Fruit fly (Drosophila melanogaster) whole organism, prepupa: ENCODE results near the gene CG14840.

Source experiments
- Blimp-1 ChIP-seq: fragments of 200-800 bp; sonication (Bioruptor generic); optimal IDR thresholded peaks from 3 replicates; lab custom pipeline; 2017; ENCODE audit warnings: missing biosample characterization, missing genetic modification characterization, mild to moderate bottlenecking, moderate library complexity, missing genetic modification reagents
- CG10631 ChIP-seq: fragments of 200-800 bp; sonication (Bioruptor generic); optimal IDR thresholded peaks from 2 replicates; lab custom pipeline; 2016; ENCODE audit warnings: missing biosample characterization, missing genetic modification characterization
- CG11294 ChIP-seq: fragments of 200-800 bp; sonication (Bioruptor generic); IDR thresholded peaks from 2 replicates; pipeline ENCODE4 v1.3.6; 2022; ENCODE audit warnings: missing biosample characterization, missing genetic modification characterization
- CG11762 ChIP-seq: fragments of 200-800 bp; sonication (Bioruptor generic); optimal IDR thresholded peaks from 3 replicates; lab custom pipeline; 2016; ENCODE audit warnings: missing biosample characterization, missing genetic modification characterization; ENCODE audit not compliant: insufficient read depth
- CG11902 ChIP-seq: fragments of 200-800 bp; sonication (Bioruptor generic); optimal IDR thresholded peaks from 3 replicates; lab custom pipeline; 2016; ENCODE audit warnings: missing biosample characterization, missing genetic modification characterization
- CG15336 ChIP-seq: fragments of 200-800 bp; sonication (Bioruptor generic); IDR thresholded peaks from 2 replicates; pipeline ENCODE4 v1.3.6; 2022; ENCODE audit warnings: missing biosample characterization, missing genetic modification characterization
- CG1621 ChIP-seq: fragments of 200-800 bp; sonication (Bioruptor generic); optimal IDR thresholded peaks from 3 replicates; lab custom pipeline; 2018; ENCODE audit warnings: missing biosample characterization, mild to moderate bottlenecking, missing genetic modification characterization
- CG3032 ChIP-seq: fragments of 200-800 bp; optimal IDR thresholded peaks from 2 replicates; lab custom pipeline; 2019; ENCODE audit warnings: missing biosample characterization, mild to moderate bottlenecking, missing genetic modification characterization, moderate library complexity
- CG31627 ChIP-seq: fragments of 200-800 bp; sonication (Bioruptor generic); optimal IDR thresholded peaks from 3 replicates; lab custom pipeline; 2016; ENCODE audit warnings: missing biosample characterization, missing genetic modification characterization
- CG32006 ChIP-seq: fragments of 200-800 bp; sonication (Bioruptor generic); optimal IDR thresholded peaks from 3 replicates; lab custom pipeline; 2017; ENCODE audit warnings: missing biosample characterization, mild to moderate bottlenecking, missing genetic modification characterization
- CG34406 ChIP-seq: fragments of 200-800 bp; sonication (Bioruptor generic); optimal IDR thresholded peaks from 3 replicates; lab custom pipeline; 2016; ENCODE audit warnings: missing biosample characterization, missing genetic modification characterization
- CG3919 ChIP-seq: fragments of 200-800 bp; sonication (Bioruptor generic); optimal IDR thresholded peaks from 3 replicates; lab custom pipeline; 2016; ENCODE audit warnings: missing biosample characterization, missing genetic modification characterization
- CG6163 ChIP-seq: fragments of 200-800 bp; sonication (Bioruptor generic); IDR thresholded peaks from 3 replicates; pipeline ENCODE4 v1.3.6; 2022; ENCODE audit warnings: missing biosample characterization, missing genetic modification characterization
- CG6276 ChIP-seq: fragments of 200-800 bp; sonication (Bioruptor generic); optimal IDR thresholded peaks from 2 replicates; lab custom pipeline; 2017; ENCODE audit warnings: missing biosample characterization, mild to moderate bottlenecking, missing genetic modification characterization
- CG6808 ChIP-seq: fragments of 200-800 bp; sonication (Bioruptor generic); optimal IDR thresholded peaks from 3 replicates; lab custom pipeline; 2017; ENCODE audit warnings: missing biosample characterization, missing genetic modification characterization, mild to moderate bottlenecking, moderate library complexity, missing genetic modification reagents
- CG6854 ChIP-seq: fragments of 200-800 bp; sonication (Bioruptor generic); optimal IDR thresholded peaks from 2 replicates; lab custom pipeline; 2017; ENCODE audit warnings: missing biosample characterization, mild to moderate bottlenecking, missing genetic modification characterization
- CG7368 ChIP-seq: fragments of 200-800 bp; sonication (Bioruptor generic); optimal IDR thresholded peaks from 3 replicates; lab custom pipeline; 2016; ENCODE audit warnings: missing biosample characterization, missing genetic modification characterization
- CG8119 ChIP-seq: fragments of 200-800 bp; sonication (Bioruptor generic); IDR thresholded peaks from 3 replicates; pipeline ENCODE4 v1.3.6; 2022; ENCODE audit warnings: missing biosample characterization, missing genetic modification characterization
- CG8319 ChIP-seq: fragments of 200-800 bp; sonication (Bioruptor generic); optimal IDR thresholded peaks from 3 replicates; lab custom pipeline; 2016; ENCODE audit warnings: missing biosample characterization, missing genetic modification characterization
- CG9139 ChIP-seq: fragments of 200-800 bp; sonication (Bioruptor generic); optimal IDR thresholded peaks from 3 replicates; lab custom pipeline; 2017; ENCODE audit warnings: missing biosample characterization, mild to moderate bottlenecking, missing genetic modification characterization
- Eip75B ChIP-seq: fragments of 200-800 bp; sonication (Bioruptor generic); optimal IDR thresholded peaks from 3 replicates; lab custom pipeline; 2016; ENCODE audit warnings: missing biosample characterization, missing genetic modification characterization
- Eip78C ChIP-seq: fragments of 200-800 bp; sonication (Bioruptor generic); peaks from one replicate; lab custom pipeline; 2016; ENCODE audit warnings: missing biosample characterization, missing genetic modification characterization
- Eip93F ChIP-seq: fragments of 200-800 bp; sonication (Bioruptor generic); optimal IDR thresholded peaks from 2 replicates; lab custom pipeline; 2016; ENCODE audit warnings: missing biosample characterization, mild to moderate bottlenecking, missing genetic modification characterization
- Ets21C ChIP-seq: fragments of 200-800 bp; sonication (Bioruptor generic); optimal IDR thresholded peaks from 3 replicates; lab custom pipeline; 2016; ENCODE audit warnings: missing biosample characterization, missing genetic modification characterization
- Ets96B ChIP-seq: fragments of 200-800 bp; optimal IDR thresholded peaks from 2 replicates; lab custom pipeline; 2019; ENCODE audit warnings: missing biosample characterization, mild to moderate bottlenecking, missing genetic modification characterization, moderate library complexity
- Hr38 ChIP-seq: sonication (Bioruptor generic); optimal IDR thresholded peaks from 2 replicates; lab custom pipeline; 2016; ENCODE audit warnings: missing biosample characterization, missing genetic modification characterization
- Hr39 ChIP-seq: fragments of 200-800 bp; sonication (Bioruptor generic); optimal IDR thresholded peaks from 2 replicates; lab custom pipeline; 2016; ENCODE audit warnings: missing biosample characterization, missing genetic modification characterization
- Hr4 ChIP-seq: fragments of 200-800 bp; sonication (Bioruptor generic); optimal IDR thresholded peaks from 3 replicates; lab custom pipeline; 2016; ENCODE audit warnings: missing biosample characterization, missing genetic modification characterization
- Met ChIP-seq: fragments of 200-800 bp; sonication (Bioruptor generic); optimal IDR thresholded peaks from 3 replicates; lab custom pipeline; 2016; ENCODE audit warnings: missing biosample characterization, missing genetic modification characterization
- OdsH ChIP-seq: fragments of 200-800 bp; sonication (Bioruptor generic); optimal IDR thresholded peaks from 3 replicates; lab custom pipeline; 2016; ENCODE audit warnings: missing biosample characterization, missing genetic modification characterization
- Smox ChIP-seq: fragments of 200-800 bp; sonication (Bioruptor generic); optimal IDR thresholded peaks from 3 replicates; lab custom pipeline; 2016; ENCODE audit warnings: missing biosample characterization, missing genetic modification characterization
- Sox102F ChIP-seq: fragments of 200-800 bp; sonication (Bioruptor generic); optimal IDR thresholded peaks from 2 replicates; lab custom pipeline; 2016; ENCODE audit warnings: missing biosample characterization, mild to moderate bottlenecking, missing genetic modification characterization
- Sox14 ChIP-seq: fragments of 200-800 bp; sonication (Bioruptor generic); optimal IDR thresholded peaks from 3 replicates; lab custom pipeline; 2016; ENCODE audit warnings: missing biosample characterization, missing genetic modification characterization
- Sox15 ChIP-seq: fragments of 200-800 bp; sonication (Bioruptor generic); optimal IDR thresholded peaks from 3 replicates; lab custom pipeline; 2016; ENCODE audit warnings: missing biosample characterization, missing genetic modification characterization
- achi ChIP-seq: fragments of 200-800 bp; sonication (Bioruptor generic); optimal IDR thresholded peaks from 3 replicates; lab custom pipeline; 2016; ENCODE audit warnings: missing biosample characterization, missing genetic modification characterization
- acj6 ChIP-seq: fragments of 200-800 bp; sonication (Bioruptor generic); optimal IDR thresholded peaks from 3 replicates; lab custom pipeline; 2016; ENCODE audit warnings: missing biosample characterization, missing genetic modification characterization
- cyc ChIP-seq: fragments of 200-800 bp; sonication (Bioruptor generic); optimal IDR thresholded peaks from 3 replicates; lab custom pipeline; 2016; ENCODE audit warnings: missing biosample characterization, missing genetic modification characterization
- dac ChIP-seq: fragments of 200-800 bp; sonication (Bioruptor generic); optimal IDR thresholded peaks from 2 replicates; lab custom pipeline; 2017; ENCODE audit warnings: missing biosample characterization, mild to moderate bottlenecking, missing genetic modification characterization
- dsx ChIP-seq: fragments of 200-800 bp; optimal IDR thresholded peaks from 3 replicates; lab custom pipeline; 2019; ENCODE audit warnings: missing biosample characterization, mild to moderate bottlenecking, missing genetic modification characterization, moderate library complexity; ENCODE audit not compliant: poor library complexity, severe bottlenecking
- eg ChIP-seq: fragments of 200-800 bp; sonication (Bioruptor generic); IDR thresholded peaks from 3 replicates; pipeline ENCODE4 v1.3.6; 2022; ENCODE audit warnings: missing biosample characterization, missing genetic modification characterization
- fd85E ChIP-seq: fragments of 200-800 bp; sonication (Bioruptor generic); optimal IDR thresholded peaks from 3 replicates; lab custom pipeline; 2016; ENCODE audit warnings: missing biosample characterization, missing genetic modification characterization
- fkh ChIP-seq: fragments of 200-800 bp; sonication (Bioruptor generic); optimal IDR thresholded peaks from 3 replicates; lab custom pipeline; 2017; ENCODE audit warnings: missing biosample characterization, mild to moderate bottlenecking, missing genetic modification characterization, moderate library complexity
- net ChIP-seq: fragments of 200-800 bp; sonication (Bioruptor generic); optimal IDR thresholded peaks from 3 replicates; lab custom pipeline; 2016; ENCODE audit warnings: missing biosample characterization, missing genetic modification characterization
- pdm3 ChIP-seq: fragments of 200-800 bp; sonication (Bioruptor generic); optimal IDR thresholded peaks from 3 replicates; lab custom pipeline; 2016; ENCODE audit warnings: missing biosample characterization, missing genetic modification characterization
- salr ChIP-seq, 2 experiments: fragments of 200-800 bp; sonication (Bioruptor generic); optimal IDR thresholded peaks; 3 replicates each; lab custom pipeline; 2016 to 2018; ENCODE audit warnings: missing biosample characterization in 2 of 2, missing genetic modification characterization in 2 of 2, mild to moderate bottlenecking in 1 of 2
- spab ChIP-seq: fragments of 200-800 bp; sonication (Bioruptor generic); optimal IDR thresholded peaks from 2 replicates; lab custom pipeline; 2017; ENCODE audit warnings: missing biosample characterization, mild to moderate bottlenecking, missing genetic modification characterization, missing genetic modification reagents
- topi ChIP-seq: fragments of 200-800 bp; sonication (Bioruptor generic); optimal IDR thresholded peaks from 3 replicates; lab custom pipeline; 2016; ENCODE audit warnings: missing biosample characterization, missing genetic modification characterization
- vri ChIP-seq: fragments of 200-800 bp; sonication (Bioruptor generic); optimal IDR thresholded peaks from 3 replicates; lab custom pipeline; 2016; ENCODE audit warnings: missing biosample characterization, mild to moderate bottlenecking, missing genetic modification characterization

CG14840 gene

dm6 chr3R:14284422-14284760 is 23.4 kb upstream of the CG14840 start:
- TF ChIP-seq CG9139 (GFP tag; lab: Kevin White, UChicago) (no peak), CG32006 (GFP tag; lab: Kevin White, UChicago) (peak; percentile 48), Hr39 (no peak), CG15336 (no peak), fkh (GFP tag; lab: Kevin White, UChicago) (peak; percentile 59), Hr4 (GFP tag; lab: Kevin White, UChicago) (peak; percentile 56), CG3032 (tag; lab: Kevin White, UChicago) (no peak), CG11902 (GFP tag; lab: Kevin White, UChicago) (no peak), CG6276 (GFP tag; lab: Kevin White, UChicago) (peak; percentile 12), dsx (GFP tag; lab: Kevin White, UChicago) (no peak)

dm6 chr3R:14283754-14284421 is 22.9 kb upstream of the CG14840 start:
- TF ChIP-seq Sox102F (GFP tag; lab: Kevin White, UChicago): peak; percentile 98
- peak; percentile 97 for TF ChIP-seq Sox15 (GFP tag; lab: Kevin White, UChicago)
- TF ChIP-seq spab: peak; percentile 92
- peak; percentile 98 for TF ChIP-seq acj6 (GFP tag; lab: Kevin White, UChicago)
- peak; percentile 99 for TF ChIP-seq CG32006 (GFP tag; lab: Kevin White, UChicago)
- no peak for TF ChIP-seq CG11294
- peak; percentile 99 for TF ChIP-seq OdsH
- TF ChIP-seq Hr4 (GFP tag; lab: Kevin White, UChicago): peak; percentile 99
- TF ChIP-seq Eip75B: peak; percentile 96
- peak; percentile 98 for TF ChIP-seq net
- TF ChIP-seq CG3919 (GFP tag; lab: Kevin White, UChicago): peak; percentile 99
- peak; percentile 96 for TF ChIP-seq CG11902 (GFP tag; lab: Kevin White, UChicago)
- peak; percentile 98 for TF ChIP-seq Smox (GFP tag; lab: Kevin White, UChicago)
- TF ChIP-seq fd85E (GFP tag; lab: Kevin White, UChicago): peak; percentile 88
- peak; percentile 98 for TF ChIP-seq pdm3 (GFP tag; lab: Kevin White, UChicago)
- peak; percentile 95 for TF ChIP-seq vri (GFP tag; lab: Kevin White, UChicago)
- no peak for TF ChIP-seq eg (GFP tag; lab: Robert Waterston, UW)
- TF ChIP-seq CG1621 (tag; lab: Kevin White, UChicago): peak; percentile 93
- peak; percentile 97 for TF ChIP-seq achi
- TF ChIP-seq CG8119: no peak
- peak; percentile 98 for TF ChIP-seq CG6276 (GFP tag; lab: Kevin White, UChicago)
- peak; percentile 86 for TF ChIP-seq CG9139 (GFP tag; lab: Kevin White, UChicago)
- peak; percentile 92 for TF ChIP-seq CG6808 (GFP tag; lab: Kevin White, UChicago)
- peak; percentile 92 for TF ChIP-seq CG6854
- peak; percentile 90 for TF ChIP-seq Eip93F (GFP tag; lab: Kevin White, UChicago)
- TF ChIP-seq CG31627 (GFP tag; lab: Kevin White, UChicago): peak; percentile 97
- no peak for TF ChIP-seq Hr38
- TF ChIP-seq Hr39: peak; percentile 97
- TF ChIP-seq CG8319 (GFP tag; lab: Kevin White, UChicago): peak; percentile 97
- TF ChIP-seq fkh (GFP tag; lab: Kevin White, UChicago): peak; percentile 63
- TF ChIP-seq Ets21C: peak; percentile 93
- peak; percentile 98 for TF ChIP-seq CG34406 (GFP tag; lab: Kevin White, UChicago)
- TF ChIP-seq CG10631: peak; percentile 98
- peak; percentile 95 for TF ChIP-seq CG11762 (GFP tag; lab: Kevin White, UChicago)
- TF ChIP-seq Sox14 (GFP tag; lab: Kevin White, UChicago): peak; percentile 97
- peak; percentile 89 for TF ChIP-seq Blimp-1
- TF ChIP-seq CG6163: no peak
- TF ChIP-seq cyc (GFP tag; lab: Kevin White, UChicago): peak; percentile 97
- peak; percentile 98 for TF ChIP-seq topi (GFP tag; lab: Kevin White, UChicago)
- TF ChIP-seq dac (GFP tag; lab: Kevin White, UChicago): peak; percentile 92
- TF ChIP-seq CG7368 (GFP tag; lab: Kevin White, UChicago): peak; percentile 97
- TF ChIP-seq salr (GFP tag; optimal IDR thresholded peaks at IDR 0.05; lab: Kevin White, UChicago): peak; percentile 92 to 97
- peak; percentile 98 for TF ChIP-seq Met (GFP tag; lab: Kevin White, UChicago)
- peak; percentile 100 for TF ChIP-seq Eip78C
- peak; percentile 96 for TF ChIP-seq Ets96B
- peak; percentile 95 for TF ChIP-seq CG3032 (tag; lab: Kevin White, UChicago)
